Fruit fly (Drosophila melanogaster) S2 (cell line): ENCODE data around the gene Samuel.

Source experiments
- CG8478 ChIP-seq: fragments of >200 bp; optimal IDR thresholded peaks from 2 replicates; lab custom pipeline; 2018
- CTCF ChIP-seq, 2 experiments: fragments of >200 bp; optimal IDR thresholded peaks; 2 replicates each; lab custom pipeline; 2018

- no peak for TF ChIP-seq CG8478 (lab: Kevin White, UChicago)
- no peak for TF ChIP-seq CTCF (optimal IDR thresholded peaks at IDR 0.05; lab: Kevin White, UChicago)
These were observed 1.5 kb downstream of the Samuel start for dm6 chr2L:11065106-11065878.
